Fruit fly (Drosophila melanogaster) whole organism, prepupa: Measurements from ENCODE around the gene enc.

Experiments
- CG10631 ChIP-seq: fragments of 200-800 bp; sonication (Bioruptor generic); optimal IDR thresholded peaks from 2 replicates; lab custom pipeline; 2016; ENCODE audit warnings: missing biosample characterization, missing genetic modification characterization
- CG11294 ChIP-seq: fragments of 200-800 bp; sonication (Bioruptor generic); IDR thresholded peaks from 2 replicates; pipeline ENCODE4 v1.3.6; 2022; ENCODE audit warnings: missing biosample characterization, missing genetic modification characterization
- CG11762 ChIP-seq: fragments of 200-800 bp; sonication (Bioruptor generic); optimal IDR thresholded peaks from 3 replicates; lab custom pipeline; 2016; ENCODE audit warnings: missing biosample characterization, missing genetic modification characterization; ENCODE audit not compliant: insufficient read depth
- CG11902 ChIP-seq: fragments of 200-800 bp; sonication (Bioruptor generic); optimal IDR thresholded peaks from 3 replicates; lab custom pipeline; 2016; ENCODE audit warnings: missing biosample characterization, missing genetic modification characterization
- CG15336 ChIP-seq: fragments of 200-800 bp; sonication (Bioruptor generic); IDR thresholded peaks from 2 replicates; pipeline ENCODE4 v1.3.6; 2022; ENCODE audit warnings: missing biosample characterization, missing genetic modification characterization
- CG1621 ChIP-seq: fragments of 200-800 bp; sonication (Bioruptor generic); optimal IDR thresholded peaks from 3 replicates; lab custom pipeline; 2018; ENCODE audit warnings: missing biosample characterization, mild to moderate bottlenecking, missing genetic modification characterization
- CG3032 ChIP-seq: fragments of 200-800 bp; optimal IDR thresholded peaks from 2 replicates; lab custom pipeline; 2019; ENCODE audit warnings: missing biosample characterization, mild to moderate bottlenecking, missing genetic modification characterization, moderate library complexity
- CG32006 ChIP-seq: fragments of 200-800 bp; sonication (Bioruptor generic); optimal IDR thresholded peaks from 3 replicates; lab custom pipeline; 2017; ENCODE audit warnings: missing biosample characterization, mild to moderate bottlenecking, missing genetic modification characterization
- CG3919 ChIP-seq: fragments of 200-800 bp; sonication (Bioruptor generic); optimal IDR thresholded peaks from 3 replicates; lab custom pipeline; 2016; ENCODE audit warnings: missing biosample characterization, missing genetic modification characterization
- CG4318 ChIP-seq: fragments of 200-800 bp; sonication (Bioruptor generic); optimal IDR thresholded peaks from 3 replicates; lab custom pipeline; 2017; ENCODE audit warnings: missing biosample characterization, mild to moderate bottlenecking, missing genetic modification characterization
- CG6163 ChIP-seq: fragments of 200-800 bp; sonication (Bioruptor generic); IDR thresholded peaks from 3 replicates; pipeline ENCODE4 v1.3.6; 2022; ENCODE audit warnings: missing biosample characterization, missing genetic modification characterization
- CG6808 ChIP-seq: fragments of 200-800 bp; sonication (Bioruptor generic); optimal IDR thresholded peaks from 3 replicates; lab custom pipeline; 2017; ENCODE audit warnings: missing biosample characterization, missing genetic modification characterization, mild to moderate bottlenecking, moderate library complexity, missing genetic modification reagents
- CG6854 ChIP-seq: fragments of 200-800 bp; sonication (Bioruptor generic); optimal IDR thresholded peaks from 2 replicates; lab custom pipeline; 2017; ENCODE audit warnings: missing biosample characterization, mild to moderate bottlenecking, missing genetic modification characterization
- CG7368 ChIP-seq: fragments of 200-800 bp; sonication (Bioruptor generic); optimal IDR thresholded peaks from 3 replicates; lab custom pipeline; 2016; ENCODE audit warnings: missing biosample characterization, missing genetic modification characterization
- CG8119 ChIP-seq: fragments of 200-800 bp; sonication (Bioruptor generic); IDR thresholded peaks from 3 replicates; pipeline ENCODE4 v1.3.6; 2022; ENCODE audit warnings: missing biosample characterization, missing genetic modification characterization
- CG8319 ChIP-seq: fragments of 200-800 bp; sonication (Bioruptor generic); optimal IDR thresholded peaks from 3 replicates; lab custom pipeline; 2016; ENCODE audit warnings: missing biosample characterization, missing genetic modification characterization
- CG8632 ChIP-seq: fragments of 200-800 bp; sonication (Bioruptor generic); optimal IDR thresholded peaks from 3 replicates; lab custom pipeline; 2016; ENCODE audit warnings: missing biosample characterization, missing genetic modification characterization
- Eip75B ChIP-seq: fragments of 200-800 bp; sonication (Bioruptor generic); optimal IDR thresholded peaks from 3 replicates; lab custom pipeline; 2016; ENCODE audit warnings: missing biosample characterization, missing genetic modification characterization
- Eip78C ChIP-seq: fragments of 200-800 bp; sonication (Bioruptor generic); peaks from one replicate; lab custom pipeline; 2016; ENCODE audit warnings: missing biosample characterization, missing genetic modification characterization
- Ets21C ChIP-seq: fragments of 200-800 bp; sonication (Bioruptor generic); optimal IDR thresholded peaks from 3 replicates; lab custom pipeline; 2016; ENCODE audit warnings: missing biosample characterization, missing genetic modification characterization
- Ets96B ChIP-seq: fragments of 200-800 bp; optimal IDR thresholded peaks from 2 replicates; lab custom pipeline; 2019; ENCODE audit warnings: missing biosample characterization, mild to moderate bottlenecking, missing genetic modification characterization, moderate library complexity
- Gug ChIP-seq: fragments of 200-800 bp; sonication (Bioruptor generic); IDR thresholded peaks from 2 replicates; pipeline ENCODE4 v1.3.6; 2022; ENCODE audit warnings: missing biosample characterization, missing genetic modification characterization
- Hr4 ChIP-seq: fragments of 200-800 bp; sonication (Bioruptor generic); optimal IDR thresholded peaks from 3 replicates; lab custom pipeline; 2016; ENCODE audit warnings: missing biosample characterization, missing genetic modification characterization
- OdsH ChIP-seq: fragments of 200-800 bp; sonication (Bioruptor generic); optimal IDR thresholded peaks from 3 replicates; lab custom pipeline; 2016; ENCODE audit warnings: missing biosample characterization, missing genetic modification characterization
- Smox ChIP-seq: fragments of 200-800 bp; sonication (Bioruptor generic); optimal IDR thresholded peaks from 3 replicates; lab custom pipeline; 2016; ENCODE audit warnings: missing biosample characterization, missing genetic modification characterization
- Sox14 ChIP-seq: fragments of 200-800 bp; sonication (Bioruptor generic); optimal IDR thresholded peaks from 3 replicates; lab custom pipeline; 2016; ENCODE audit warnings: missing biosample characterization, missing genetic modification characterization
- achi ChIP-seq: fragments of 200-800 bp; sonication (Bioruptor generic); optimal IDR thresholded peaks from 3 replicates; lab custom pipeline; 2016; ENCODE audit warnings: missing biosample characterization, missing genetic modification characterization
- cyc ChIP-seq: fragments of 200-800 bp; sonication (Bioruptor generic); optimal IDR thresholded peaks from 3 replicates; lab custom pipeline; 2016; ENCODE audit warnings: missing biosample characterization, missing genetic modification characterization
- dsx ChIP-seq: fragments of 200-800 bp; optimal IDR thresholded peaks from 3 replicates; lab custom pipeline; 2019; ENCODE audit warnings: missing biosample characterization, mild to moderate bottlenecking, missing genetic modification characterization, moderate library complexity; ENCODE audit not compliant: poor library complexity, severe bottlenecking
- eg ChIP-seq: fragments of 200-800 bp; sonication (Bioruptor generic); IDR thresholded peaks from 3 replicates; pipeline ENCODE4 v1.3.6; 2022; ENCODE audit warnings: missing biosample characterization, missing genetic modification characterization
- esn ChIP-seq: fragments of 200-800 bp; sonication (Bioruptor generic); optimal IDR thresholded peaks from 2 replicates; lab custom pipeline; 2016; ENCODE audit warnings: missing biosample characterization, mild to moderate bottlenecking, missing genetic modification characterization, moderate library complexity
- fd59A ChIP-seq: fragments of 200-800 bp; sonication (Bioruptor generic); optimal IDR thresholded peaks from 2 replicates; lab custom pipeline; 2017; ENCODE audit warnings: missing biosample characterization, mild to moderate bottlenecking, missing genetic modification characterization, missing genetic modification reagents
- fkh ChIP-seq: fragments of 200-800 bp; sonication (Bioruptor generic); optimal IDR thresholded peaks from 3 replicates; lab custom pipeline; 2017; ENCODE audit warnings: missing biosample characterization, mild to moderate bottlenecking, missing genetic modification characterization, moderate library complexity
- lz ChIP-seq: fragments of 200-800 bp; sonication (Bioruptor generic); optimal IDR thresholded peaks from 3 replicates; lab custom pipeline; 2016; ENCODE audit warnings: missing biosample characterization, missing genetic modification characterization
- spab ChIP-seq: fragments of 200-800 bp; sonication (Bioruptor generic); optimal IDR thresholded peaks from 2 replicates; lab custom pipeline; 2017; ENCODE audit warnings: missing biosample characterization, mild to moderate bottlenecking, missing genetic modification characterization, missing genetic modification reagents
- ss ChIP-seq, 2 experiments: fragments of 200-800 bp; sonication (Bioruptor generic); optimal IDR thresholded peaks; 2 replicates in 1 of 2; 3 replicates in 1 of 2; lab custom pipeline; 2017 to 2018; ENCODE audit warnings: mild to moderate bottlenecking in 2 of 2, missing biosample characterization in 2 of 2, missing genetic modification characterization in 2 of 2, moderate library complexity in 1 of 2
- svp ChIP-seq: fragments of 200-800 bp; sonication (Bioruptor generic); peaks from one replicate; lab custom pipeline; 2016; ENCODE audit warnings: missing biosample characterization, missing genetic modification characterization

Gene enc

dm6 chr3L:3791043-3791682 is 27.3 kb upstream of the enc start (continued):
- TF ChIP-seq achi (GFP tag; lab: Kevin White, UChicago) = peak; percentile 47
- no peak for TF ChIP-seq CG3032 (tag; lab: Kevin White, UChicago)
- peak; percentile 1 for TF ChIP-seq spab (GFP tag; lab: Kevin White, UChicago)
- TF ChIP-seq CG11762 = no peak
- no peak for TF ChIP-seq CG6808 (GFP tag; lab: Kevin White, UChicago)
- peak; percentile 75 for TF ChIP-seq Eip78C
- peak; percentile 58 for TF ChIP-seq CG32006
- TF ChIP-seq lz (GFP tag; lab: Kevin White, UChicago) = no peak
- TF ChIP-seq CG8319 (GFP tag; lab: Kevin White, UChicago) = no peak
- peak; percentile 18 for TF ChIP-seq CG7368 (GFP tag; lab: Kevin White, UChicago)
- TF ChIP-seq CG1621 = no peak
- TF ChIP-seq Smox = no peak
- TF ChIP-seq cyc = peak; percentile 10
- TF ChIP-seq Ets21C (GFP tag; lab: Kevin White, UChicago) = no peak
- peak; percentile 38 for TF ChIP-seq Hr4 (GFP tag; lab: Kevin White, UChicago)
- peak; percentile 41 for TF ChIP-seq CG10631 (GFP tag; lab: Kevin White, UChicago)
- no peak for TF ChIP-seq CG4318
- TF ChIP-seq Gug (GFP tag; lab: Robert Waterston, UW) = peak; percentile 8; the same call in 1 of the 2 replicates

- TF ChIP-seq CG32006 = peak; percentile 4
- no peak for TF ChIP-seq CG6808 (GFP tag; lab: Kevin White, UChicago)
- peak; percentile 25; the same call in 1 of the 3 replicates for TF ChIP-seq CG6163 (GFP tag; lab: Robert Waterston, UW)
- TF ChIP-seq, all 60 proteins: peak for 2
These were observed 20.8 kb upstream of the enc start for dm6 chr3L:3797681-3798080.

dm6 chr3L:3798488-3798887 is 20.0 kb upstream of the enc start:
- TF ChIP-seq Eip75B = no peak
- no peak for TF ChIP-seq Gug (GFP tag; lab: Robert Waterston, UW)
- no peak for TF ChIP-seq CG32006
- TF ChIP-seq CG10631 (GFP tag; lab: Kevin White, UChicago) = no peak
- no peak for TF ChIP-seq esn (GFP tag; lab: Kevin White, UChicago)
- no peak for TF ChIP-seq CG6854 (GFP tag; lab: Kevin White, UChicago)
- 0 out of 2 replicates have a peak, but pooled peaks have one; percentile 27 for TF ChIP-seq CG15336 (GFP tag; lab: Robert Waterston, UW)
- TF ChIP-seq Eip78C = peak; percentile 59
- TF ChIP-seq CG8119 (GFP tag; lab: Robert Waterston, UW) = 0 out of 3 replicates have a peak, but pooled peaks have one; percentile 35

dm6 chr3L:3799766-3800165 is 18.7 kb upstream of the enc start:
- TF ChIP-seq CG11902 (GFP tag; lab: Kevin White, UChicago) (no peak), CG3919 (GFP tag; lab: Kevin White, UChicago) (peak; percentile 2), CG11294 (GFP tag; lab: Robert Waterston, UW) (0 out of 2 replicates have a peak, but pooled peaks have one; percentile 16), eg (GFP tag; lab: Robert Waterston, UW) (peak; percentile 57; the same call in 1 of the 3 replicates), CG32006 (peak; percentile 36), fkh (GFP tag; lab: Kevin White, UChicago) (no peak), CG15336 (GFP tag; lab: Robert Waterston, UW) (peak; percentile 22; the same call in 1 of the 2 replicates), Hr4 (GFP tag; lab: Kevin White, UChicago) (peak; percentile 24), svp (GFP tag; lab: Kevin White, UChicago) (peak; percentile 8)
- TF ChIP-seq, all 60 proteins: peak for 7

dm6 chr3L:3801343-3801742 is 17.1 kb upstream of the enc start:
- no peak for TF ChIP-seq spab (GFP tag; lab: Kevin White, UChicago)
- TF ChIP-seq ss (GFP tag; optimal IDR thresholded peaks at IDR 0.05; lab: Kevin White, UChicago) = peak in 1 of 2 experiments; percentile 18
- no peak for TF ChIP-seq CG7368 (GFP tag; lab: Kevin White, UChicago)
- TF ChIP-seq CG8119 (GFP tag; lab: Robert Waterston, UW) = 0 out of 3 replicates have a peak, but pooled peaks have one; percentile 34
- peak; percentile 22 for TF ChIP-seq dsx (GFP tag; lab: Kevin White, UChicago)
- TF ChIP-seq Ets96B (tag; lab: Kevin White, UChicago) = peak; percentile 42
- peak; percentile 2 for TF ChIP-seq OdsH (GFP tag; lab: Kevin White, UChicago)
- TF ChIP-seq lz (GFP tag; lab: Kevin White, UChicago) = no peak
- no peak for TF ChIP-seq Sox14 (GFP tag; lab: Kevin White, UChicago)
- TF ChIP-seq CG6163 (GFP tag; lab: Robert Waterston, UW) = peak; percentile 43; the same call in 1 of the 3 replicates
- TF ChIP-seq CG4318 = peak; percentile 30
- TF ChIP-seq fd59A (GFP tag; lab: Kevin White, UChicago) = peak; percentile 1
- TF ChIP-seq CG8632 = no peak
- TF ChIP-seq CG11762 = no peak
- peak; percentile 17; the same call in 1 of the 2 replicates for TF ChIP-seq Gug (GFP tag; lab: Robert Waterston, UW)
- peak; percentile 39; the same call in 1 of the 2 replicates for TF ChIP-seq CG15336 (GFP tag; lab: Robert Waterston, UW)
